Worm (Caenorhabditis elegans) whole organism, late embryonic: ENCODE results near the gene Y38H6C.8.

Experiments used
- C08G9.2 ChIP-seq: sonication (generic microtip); optimal IDR thresholded peaks from 2 replicates; lab custom pipeline; 2016; ENCODE audit warnings: mild to moderate bottlenecking, missing genetic modification characterization, moderate library complexity, missing compliant biosample characterization
- C38D4.7 ChIP-seq: fragments of 200-800 bp; sonication (Bioruptor generic); optimal IDR thresholded peaks from 2 replicates; lab custom pipeline; 2018; ENCODE audit warnings: mild to moderate bottlenecking, missing genetic modification characterization, moderate library complexity, missing compliant biosample characterization
- F13H6.1 ChIP-seq: sonication (generic microtip); optimal IDR thresholded peaks from 2 replicates; lab custom pipeline; 2016; ENCODE audit warnings: missing genetic modification characterization, missing compliant biosample characterization
- K09A11.1 ChIP-seq: sonication (generic microtip); optimal IDR thresholded peaks from 2 replicates; lab custom pipeline; 2017; ENCODE audit warnings: antibody characterized with exemption, mild to moderate bottlenecking, missing genetic modification characterization, missing compliant biosample characterization; ENCODE audit not compliant: insufficient read depth
- ceh-14 ChIP-seq: sonication (generic microtip); optimal IDR thresholded peaks from 2 replicates; lab custom pipeline; 2016; ENCODE audit warnings: missing genotype, missing genetic modification characterization, missing compliant biosample characterization
- ceh-19 ChIP-seq: fragments of 200-800 bp; sonication (Bioruptor generic); optimal IDR thresholded peaks from 2 replicates; lab custom pipeline; 2018; ENCODE audit warnings: mild to moderate bottlenecking, missing genetic modification characterization, missing compliant biosample characterization
- ceh-22 ChIP-seq: sonication (generic microtip); optimal IDR thresholded peaks from 2 replicates; lab custom pipeline; 2017; ENCODE audit warnings: missing biosample characterization, missing genetic modification characterization
- ceh-24 ChIP-seq: sonication (generic microtip); optimal IDR thresholded peaks from 2 replicates; lab custom pipeline; 2016; ENCODE audit warnings: mild to moderate bottlenecking, missing genetic modification characterization, missing compliant biosample characterization
- ceh-34 ChIP-seq: sonication (generic microtip); optimal IDR thresholded peaks from 2 replicates; lab custom pipeline; 2016; ENCODE audit warnings: mild to moderate bottlenecking, missing genetic modification characterization, missing compliant biosample characterization
- ceh-48 ChIP-seq: sonication (generic microtip); optimal IDR thresholded peaks from 2 replicates; lab custom pipeline; 2016; ENCODE audit warnings: missing genetic modification characterization, inconsistent platforms, missing compliant biosample characterization
- ceh-6 ChIP-seq: fragments of 200-800 bp; sonication (Bioruptor generic); optimal IDR thresholded peaks from 2 replicates; lab custom pipeline; 2018; ENCODE audit warnings: mild to moderate bottlenecking, missing genetic modification characterization, missing compliant biosample characterization
- che-1 ChIP-seq: sonication (generic microtip); optimal IDR thresholded peaks from 2 replicates; lab custom pipeline; 2016; ENCODE audit warnings: mild to moderate bottlenecking, missing genetic modification characterization, missing compliant biosample characterization
- dmd-4 ChIP-seq: sonication (generic microtip); optimal IDR thresholded peaks from 2 replicates; lab custom pipeline; 2016; ENCODE audit warnings: borderline replicate concordance, missing genetic modification characterization, missing compliant biosample characterization
- dve-1 ChIP-seq: sonication (generic microtip); optimal IDR thresholded peaks from 2 replicates; lab custom pipeline; 2017; ENCODE audit warnings: antibody characterized with exemption, mild to moderate bottlenecking, missing genetic modification characterization, missing compliant biosample characterization
- elt-4 ChIP-seq: sonication (generic microtip); optimal IDR thresholded peaks from 2 replicates; lab custom pipeline; 2016; ENCODE audit warnings: missing genetic modification characterization, missing compliant biosample characterization
- fax-1 ChIP-seq: sonication (generic microtip); optimal IDR thresholded peaks from 2 replicates; lab custom pipeline; 2016; ENCODE audit warnings: missing genotype, missing genetic modification characterization, missing compliant biosample characterization
- fkh-10 ChIP-seq: fragments of 150-350 bp; optimal IDR thresholded peaks from 2 replicates; lab custom pipeline; 2014; ENCODE audit warnings: missing biosample characterization, missing genetic modification reagents, missing genetic modification characterization
- hlh-15 ChIP-seq: sonication (generic microtip); optimal IDR thresholded peaks from 2 replicates; lab custom pipeline; 2016; ENCODE audit warnings: missing genetic modification characterization, missing compliant biosample characterization
- hlh-6 ChIP-seq: sonication (generic microtip); optimal IDR thresholded peaks from 2 replicates; lab custom pipeline; 2016; ENCODE audit warnings: missing genotype, missing genetic modification characterization, missing compliant biosample characterization
- hlh-8 ChIP-seq: sonication (generic microtip); optimal IDR thresholded peaks from 2 replicates; lab custom pipeline; 2016; ENCODE audit warnings: missing genotype, missing genetic modification characterization, missing compliant biosample characterization
- lim-6 ChIP-seq: sonication (generic microtip); optimal IDR thresholded peaks from 2 replicates; lab custom pipeline; 2016; ENCODE audit warnings: missing genetic modification characterization, missing compliant biosample characterization
- madf-2 ChIP-seq: sonication (generic microtip); optimal IDR thresholded peaks from 2 replicates; lab custom pipeline; 2017; ENCODE audit warnings: missing genetic modification characterization, missing compliant biosample characterization
- nfya-1 ChIP-seq: sonication (generic microtip); optimal IDR thresholded peaks from 2 replicates; lab custom pipeline; 2017; ENCODE audit warnings: missing genetic modification characterization, mild to moderate bottlenecking, missing compliant biosample characterization, antibody characterized with exemption, moderate library complexity
- pag-3 ChIP-seq: sonication (generic microtip); optimal IDR thresholded peaks from 2 replicates; lab custom pipeline; 2016; ENCODE audit warnings: missing compliant biosample characterization, missing genetic modification characterization, borderline replicate concordance
- pat-9 ChIP-seq: fragments of 200-800 bp; sonication (Bioruptor generic); optimal IDR thresholded peaks from 2 replicates; lab custom pipeline; 2018; ENCODE audit warnings: mild to moderate bottlenecking, missing genetic modification characterization, moderate library complexity, missing compliant biosample characterization
- pha-4 ChIP-seq: fragments of 150-350 bp; optimal IDR thresholded peaks from 2 replicates; lab custom pipeline; 2018; ENCODE audit warnings: missing biosample characterization, missing genetic modification reagents, missing genetic modification characterization
- ref-2 ChIP-seq: sonication (generic microtip); optimal IDR thresholded peaks from 2 replicates; lab custom pipeline; 2016; ENCODE audit warnings: missing genetic modification characterization, missing compliant biosample characterization
- sox-2 ChIP-seq: fragments of 200-800 bp; sonication (Bioruptor generic); IDR thresholded peaks from 2 replicates; pipeline ENCODE4 v1.3.6; 2022; ENCODE audit warnings: missing genetic modification reagents, missing genetic modification characterization, missing compliant biosample characterization
- syd-9 ChIP-seq: sonication (generic microtip); optimal IDR thresholded peaks from 2 replicates; lab custom pipeline; 2016; ENCODE audit warnings: mild to moderate bottlenecking, missing genetic modification characterization, moderate library complexity, missing compliant biosample characterization
- tbx-2 ChIP-seq: sonication (generic microtip); optimal IDR thresholded peaks from 2 replicates; lab custom pipeline; 2016; ENCODE audit warnings: missing genetic modification characterization, missing compliant biosample characterization
- unc-3 ChIP-seq, 2 experiments: fragments of 200-800 bp in 1 of 2; sonication (Bioruptor generic) in 1 of 2; sonication (generic microtip) in 1 of 2; conservative IDR thresholded peaks in 1 of 2; optimal IDR thresholded peaks in 1 of 2; 2 replicates each; pipeline versions ENCODE4 v1.3.6 to Lab custom; 2016 to 2022; ENCODE audit warnings: missing compliant biosample characterization in 2 of 2, missing genetic modification characterization in 2 of 2, missing genetic modification reagents in 1 of 2
- unc-42 ChIP-seq: sonication (generic microtip); optimal IDR thresholded peaks from 2 replicates; lab custom pipeline; 2016; ENCODE audit warnings: missing genotype, missing genetic modification characterization, missing compliant biosample characterization
- unc-55 ChIP-seq: sonication (generic microtip); optimal IDR thresholded peaks from 2 replicates; lab custom pipeline; 2017; ENCODE audit warnings: missing biosample characterization, missing genetic modification reagents, missing genetic modification characterization
- unc-86 ChIP-seq: sonication (generic microtip); optimal IDR thresholded peaks from 2 replicates; lab custom pipeline; 2016; ENCODE audit warnings: missing genetic modification characterization, missing compliant biosample characterization
- zip-5 ChIP-seq: sonication (generic microtip); optimal IDR thresholded peaks from 2 replicates; lab custom pipeline; 2016; ENCODE audit warnings: missing genetic modification characterization, missing compliant biosample characterization

Y38H6C.8 gene

DNA sequence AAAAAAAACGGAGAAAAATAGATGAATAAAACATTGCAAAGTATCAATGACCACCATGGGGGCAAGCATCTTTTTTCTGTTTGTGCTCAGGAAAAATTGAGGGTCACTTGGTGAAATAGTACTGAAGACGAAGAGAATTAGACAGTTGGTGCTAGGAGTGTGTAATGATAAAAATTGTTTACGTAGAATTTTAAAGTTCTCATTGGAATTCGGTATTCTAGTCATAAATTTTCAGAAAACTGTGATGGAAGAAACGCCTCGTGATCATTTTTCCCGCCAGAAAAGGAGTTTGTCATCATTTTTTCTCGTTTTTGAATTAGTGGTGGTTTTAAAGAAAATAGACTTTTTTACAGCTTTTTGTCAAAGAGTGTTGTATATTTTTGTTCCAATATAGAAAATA, 30.8 kb downstream of the Y38H6C.8 start:
- TF ChIP-seq pag-3 (no peak), ceh-22 (no peak), ceh-24 (tag; lab: Kevin White, UChicago) (no peak), unc-42 (tag; lab: Kevin White, UChicago) (no peak), che-1 (tag; lab: Kevin White, UChicago) (no peak), sox-2 (GFP tag; lab: Robert Waterston, UW) (no peak), madf-2 (tag; lab: Kevin White, UChicago) (no peak), hlh-15 (tag; lab: Kevin White, UChicago) (no peak), ceh-48 (no peak), ceh-19 (no peak), nfya-1 (tag; lab: Kevin White, UChicago) (no peak), hlh-6 (no peak), elt-4 (tag; lab: Kevin White, UChicago) (no peak), tbx-2 (tag; lab: Kevin White, UChicago) (no peak), unc-55 (GFP tag; lab: Kevin White, UChicago) (no peak), ceh-14 (tag; lab: Kevin White, UChicago) (no peak), syd-9 (tag; lab: Kevin White, UChicago) (no peak), hlh-8 (no peak), lim-6 (no peak), dmd-4 (tag; lab: Kevin White, UChicago) (no peak)

DNA sequence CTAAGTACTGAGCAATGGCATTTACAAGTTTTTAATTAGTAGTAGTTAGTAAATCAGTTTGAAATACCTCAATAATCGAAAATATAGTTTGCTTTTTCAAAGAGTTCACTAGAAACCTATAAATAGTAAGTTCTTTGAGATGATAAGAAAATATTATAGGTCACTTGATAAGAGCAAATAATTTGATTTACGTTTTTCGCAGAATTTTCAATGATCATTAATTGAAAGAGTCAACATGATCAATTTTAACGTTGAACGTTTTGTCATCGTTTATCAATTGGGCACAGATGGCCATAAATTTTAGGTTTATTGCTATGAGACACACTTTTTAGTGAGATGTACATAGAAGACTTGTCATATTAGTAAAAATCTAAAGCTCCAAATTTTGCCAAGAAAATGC, 32.0 kb downstream of the Y38H6C.8 start:
- TF ChIP-seq ceh-22 (no peak), madf-2 (tag; lab: Kevin White, UChicago) (no peak)

DNA sequence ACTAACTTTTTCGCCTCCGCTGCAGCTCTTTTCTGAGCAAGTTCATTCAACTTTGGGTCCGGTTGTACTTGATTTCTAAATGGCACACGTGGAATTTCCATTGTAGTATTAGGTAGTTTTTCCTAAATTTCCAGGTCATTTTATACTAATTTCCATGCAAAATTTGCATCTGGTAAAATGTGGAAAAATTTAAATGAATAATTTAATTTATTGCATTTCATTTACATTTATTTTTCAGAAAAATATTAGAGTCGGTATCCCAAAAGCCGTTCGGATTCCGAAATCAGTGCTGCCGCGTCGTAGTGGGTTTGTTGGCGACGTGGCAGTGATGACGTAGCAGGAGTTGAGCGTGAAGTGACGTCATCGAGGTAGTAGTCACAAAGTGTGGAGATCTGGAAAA, 33.3 kb downstream of the Y38H6C.8 start, which contains the start of gene Y38H6C.18:
Y38H6C.18 (minus strand) TSS at position 101 of the 400 bp plus-strand sequence.
- no peak for TF ChIP-seq lim-6

DNA sequence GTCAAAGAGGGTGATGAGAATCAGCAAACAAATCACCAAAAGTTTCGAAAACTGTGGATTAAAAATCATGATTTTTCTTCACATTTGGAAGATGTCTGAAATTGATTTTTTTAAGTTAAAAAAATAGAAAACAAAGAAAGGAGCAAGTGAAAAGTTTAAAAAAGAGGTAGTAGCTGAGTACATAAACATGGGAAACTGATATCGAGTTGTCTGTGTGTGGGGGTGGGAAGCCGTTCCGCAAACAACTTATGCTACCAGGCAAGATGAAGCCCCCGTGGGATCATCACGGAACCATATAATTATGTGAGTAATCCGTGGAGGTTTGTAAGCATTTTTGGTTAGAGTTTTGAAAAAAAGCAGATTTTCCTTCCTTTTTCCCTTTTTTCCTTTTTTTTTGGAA, 37.3 kb downstream of the Y38H6C.8 start, which contains the start of gene Y38H6C.20:
Y38H6C.20 (minus strand) TSS at position 101 of the 400 bp plus-strand sequence.
- TF ChIP-seq pha-4 (tag; lab: Kevin White, UChicago) (no peak), C08G9.2 (tag; lab: Kevin White, UChicago) (no peak), pat-9 (tag; lab: Kevin White, UChicago) (no peak), ceh-34 (tag; lab: Kevin White, UChicago) (no peak), unc-3 (GFP tag; conservative IDR thresholded peaks at IDR 0.05; lab: Robert Waterston, UW) (no peak), unc-3 (tag; optimal IDR thresholded peaks at IDR 0.05; lab: Kevin White, UChicago) (no peak), dve-1 (tag; lab: Kevin White, UChicago) (no peak), lim-6 (no peak), ceh-6 (no peak), F13H6.1 (no peak), fax-1 (tag; lab: Kevin White, UChicago) (no peak), unc-86 (tag; lab: Kevin White, UChicago) (no peak), ref-2 (tag; lab: Kevin White, UChicago) (no peak), unc-42 (tag; lab: Kevin White, UChicago) (no peak), elt-4 (tag; lab: Kevin White, UChicago) (no peak), fkh-10 (GFP tag; lab: Kevin White, UChicago) (no peak), C38D4.7 (GFP tag; lab: Kevin White, UChicago) (no peak), unc-55 (GFP tag; lab: Kevin White, UChicago) (no peak)

DNA sequence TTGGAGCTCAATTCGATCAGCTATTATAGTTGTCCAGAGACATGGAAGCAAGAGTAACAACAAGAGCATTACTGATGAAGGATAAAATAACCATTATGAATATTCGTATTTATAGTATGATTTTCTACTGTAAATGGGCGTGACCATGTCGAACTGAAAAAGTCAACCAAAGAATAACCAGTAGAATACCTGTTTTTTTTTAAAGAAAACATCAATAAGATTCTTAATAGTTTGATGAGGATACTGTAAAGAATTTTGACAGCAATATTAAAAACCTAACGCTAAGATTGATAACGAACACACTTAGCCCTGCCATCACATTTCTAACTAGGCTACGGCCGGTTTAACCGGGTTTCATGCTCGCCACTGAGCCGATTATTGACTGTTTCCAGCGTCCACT, 39.2 kb downstream of the Y38H6C.8 start, which contains the start of gene vmo-1:
vmo-1 (minus strand) TSS at position 101 of the 400 bp plus-strand sequence.
- TF ChIP-seq K09A11.1 (tag; lab: Kevin White, UChicago) = no peak
- no peak for TF ChIP-seq zip-5 (tag; lab: Kevin White, UChicago)
